Fruit fly (Drosophila melanogaster) whole organism, embryonic: Measurements from ENCODE around the gene Sgsf.

Experiments
- Atf-2 ChIP-seq: fragments of 200-800 bp; sonication (Bioruptor generic); optimal IDR thresholded peaks from 2 replicates; lab custom pipeline; 2016; ENCODE audit warnings: missing biosample characterization, missing genetic modification characterization
- Atf6 ChIP-seq: fragments of 200-800 bp; sonication (Bioruptor generic); IDR thresholded peaks from 2 replicates; pipeline ENCODE4 v1.3.6; 2022; ENCODE audit warnings: missing biosample characterization, missing genetic modification characterization
- B-H2 ChIP-seq: fragments of 200-800 bp; sonication (Bioruptor generic); optimal IDR thresholded peaks from 2 replicates; lab custom pipeline; 2018; ENCODE audit warnings: missing biosample characterization, mild to moderate bottlenecking, missing genetic modification characterization
- CG10565 ChIP-seq: fragments of 200-800 bp; sonication (Bioruptor generic); optimal IDR thresholded peaks from 3 replicates; lab custom pipeline; 2016; ENCODE audit warnings: missing biosample characterization, mild to moderate bottlenecking, missing genetic modification characterization
- CG13424 ChIP-seq: fragments of 200-800 bp; sonication (Bioruptor generic); optimal IDR thresholded peaks from 2 replicates; lab custom pipeline; 2019; ENCODE audit warnings: missing biosample characterization, mild to moderate bottlenecking, missing genetic modification characterization, moderate library complexity
- CG14710 ChIP-seq: fragments of 200-800 bp; sonication (Bioruptor generic); optimal IDR thresholded peaks from 3 replicates; lab custom pipeline; 2019; ENCODE audit warnings: missing biosample characterization, mild to moderate bottlenecking, missing genetic modification characterization, moderate library complexity
- CG1603 ChIP-seq: fragments of 200-800 bp; sonication (Bioruptor generic); optimal IDR thresholded peaks from 2 replicates; lab custom pipeline; 2019; ENCODE audit warnings: missing biosample characterization, mild to moderate bottlenecking, missing genetic modification characterization, moderate library complexity
- CG16813 ChIP-seq: fragments of 200-800 bp; sonication (Bioruptor generic); IDR thresholded peaks from 3 replicates; pipeline ENCODE4 v1.3.6; 2022; ENCODE audit warnings: missing biosample characterization, missing genetic modification characterization; ENCODE audit not compliant: partially characterized antibody
- CG2129 ChIP-seq: fragments of 200-800 bp; sonication (Bioruptor generic); IDR thresholded peaks from 2 replicates; pipeline ENCODE4 v1.3.6; 2022; ENCODE audit warnings: missing biosample characterization, missing genetic modification characterization; ENCODE audit not compliant: partially characterized antibody
- CG3281 ChIP-seq: fragments of 200-800 bp; sonication (Bioruptor generic); optimal IDR thresholded peaks from 3 replicates; lab custom pipeline; 2017; ENCODE audit warnings: missing biosample characterization, mild to moderate bottlenecking, missing genetic modification characterization
- CG34376 ChIP-seq: fragments of 200-800 bp; sonication (Bioruptor generic); optimal IDR thresholded peaks from 2 replicates; lab custom pipeline; 2018; ENCODE audit warnings: missing biosample characterization, mild to moderate bottlenecking, missing genetic modification characterization
- CG4328 ChIP-seq: fragments of 200-800 bp; sonication (Bioruptor generic); optimal IDR thresholded peaks from 3 replicates; lab custom pipeline; 2017; ENCODE audit warnings: missing biosample characterization, missing genetic modification reagents, missing genetic modification characterization
- CG6654 ChIP-seq: fragments of 200-800 bp; sonication (Bioruptor generic); optimal IDR thresholded peaks from 2 replicates; lab custom pipeline; 2017; ENCODE audit warnings: missing biosample characterization, mild to moderate bottlenecking, missing genetic modification characterization
- CG6689 ChIP-seq: fragments of 200-800 bp; sonication (Bioruptor generic); IDR thresholded peaks from 2 replicates; pipeline ENCODE4 v1.3.6; 2022; ENCODE audit warnings: missing biosample characterization, missing genetic modification characterization
- CG6765 ChIP-seq: fragments of 200-800 bp; sonication (Bioruptor generic); optimal IDR thresholded peaks from 3 replicates; lab custom pipeline; 2017; ENCODE audit warnings: missing biosample characterization, mild to moderate bottlenecking, missing genetic modification characterization
- CG8290 ChIP-seq, 3 experiments: fragments of 200-800 bp; sonication (Bioruptor generic); optimal IDR thresholded peaks; 2 replicates each; lab custom pipeline; 2016 to 2019; ENCODE audit warnings: missing biosample characterization in 3 of 3, missing genetic modification characterization in 3 of 3, mild to moderate bottlenecking in 2 of 3, moderate library complexity in 1 of 3
- CG8478 ChIP-seq: fragments of >200 bp; optimal IDR thresholded peaks from 2 replicates; lab custom pipeline; 2018
- CG9215 ChIP-seq: fragments of 200-800 bp; sonication (Bioruptor generic); IDR thresholded peaks from 2 replicates; pipeline ENCODE4 v1.3.6; 2022; ENCODE audit warnings: missing biosample characterization, missing genetic modification characterization
- Dfd ChIP-seq, 2 experiments: fragments of >200 bp; optimal IDR thresholded peaks; 2 replicates each; lab custom pipeline; 2017; ENCODE audit warnings: missing biosample characterization in 2 of 2, missing genetic modification characterization in 2 of 2
- E2f2 ChIP-seq: fragments of 200-800 bp; sonication (Bioruptor generic); IDR thresholded peaks from 2 replicates; pipeline ENCODE4 v1.3.6; 2022; ENCODE audit warnings: missing biosample characterization, missing genetic modification characterization
- Eip74EF ChIP-seq, 2 experiments: fragments of 200-800 bp in 1 of 2; fragments of >200 bp in 1 of 2; sonication (Bioruptor generic) in 1 of 2; optimal IDR thresholded peaks; 2 replicates each; lab custom pipeline; 2017 to 2019; ENCODE audit warnings: missing biosample characterization in 2 of 2, missing genetic modification characterization in 2 of 2, mild to moderate bottlenecking in 1 of 2, moderate library complexity in 1 of 2
- HLH54F ChIP-seq: fragments of 200-800 bp; sonication (Bioruptor generic); optimal IDR thresholded peaks from 3 replicates; lab custom pipeline; 2016; ENCODE audit warnings: missing biosample characterization, missing genetic modification characterization
- Hr51 ChIP-seq, 2 experiments: fragments of 200-800 bp; sonication (Bioruptor generic); optimal IDR thresholded peaks; 2 replicates in 1 of 2; 3 replicates in 1 of 2; lab custom pipeline; 2016 to 2018; ENCODE audit warnings: missing biosample characterization in 2 of 2, missing genetic modification characterization in 2 of 2, mild to moderate bottlenecking in 1 of 2, moderate library complexity in 1 of 2
- NC2β ChIP-seq: fragments of 200-800 bp; sonication (Bioruptor generic); optimal IDR thresholded peaks from 2 replicates; lab custom pipeline; 2016; ENCODE audit warnings: missing biosample characterization, missing genetic modification characterization
- NfI ChIP-seq: fragments of 200-800 bp; sonication (Bioruptor generic); optimal IDR thresholded peaks from 3 replicates; lab custom pipeline; 2018; ENCODE audit warnings: missing biosample characterization, mild to moderate bottlenecking, missing genetic modification characterization, moderate library complexity
- Pdp1 ChIP-seq, 2 experiments: fragments of 200-800 bp; sonication (Bioruptor generic); optimal IDR thresholded peaks; 3 replicates each; lab custom pipeline; 2016; ENCODE audit warnings: missing biosample characterization in 2 of 2, missing genetic modification characterization in 2 of 2, mild to moderate bottlenecking in 1 of 2, moderate library complexity in 1 of 2
- Side ChIP-seq: fragments of 200-800 bp; sonication (Bioruptor generic); optimal IDR thresholded peaks from 2 replicates; lab custom pipeline; 2016; ENCODE audit warnings: missing biosample characterization, missing genetic modification characterization
- Spps ChIP-seq: fragments of 200-800 bp; sonication (Bioruptor generic); optimal IDR thresholded peaks from 2 replicates; lab custom pipeline; 2018; ENCODE audit warnings: missing biosample characterization, mild to moderate bottlenecking, missing genetic modification characterization
- Taf1 ChIP-seq: fragments of 200-800 bp; sonication (Bioruptor generic); IDR thresholded peaks from 2 replicates; pipeline ENCODE4 v1.3.6; 2022; ENCODE audit warnings: missing biosample characterization, missing genetic modification characterization
- ab ChIP-seq: fragments of 200-800 bp; sonication (Bioruptor generic); optimal IDR thresholded peaks from 2 replicates; lab custom pipeline; 2016; ENCODE audit warnings: missing biosample characterization, missing genetic modification characterization
- ap ChIP-seq: fragments of 200-800 bp; sonication (Bioruptor generic); IDR thresholded peaks from 2 replicates; pipeline ENCODE4 v1.3.6; 2022; ENCODE audit warnings: missing biosample characterization, missing genetic modification characterization
- caup ChIP-seq: fragments of 200-800 bp; sonication (Bioruptor generic); optimal IDR thresholded peaks from 3 replicates; lab custom pipeline; 2017; ENCODE audit warnings: missing biosample characterization, mild to moderate bottlenecking, missing genetic modification characterization, moderate library complexity; ENCODE audit not compliant: severe bottlenecking
- ci ChIP-seq: fragments of 200-800 bp; sonication (Bioruptor generic); IDR thresholded peaks from 3 replicates; pipeline ENCODE4 v1.3.6; 2022; ENCODE audit warnings: missing biosample characterization, missing genetic modification characterization
- dimm ChIP-seq: fragments of 200-800 bp; sonication (Bioruptor generic); IDR thresholded peaks from 2 replicates; pipeline ENCODE4 v1.3.6; 2022; ENCODE audit warnings: missing biosample characterization, missing genetic modification characterization
- ems ChIP-seq: fragments of 200-800 bp; sonication (Bioruptor generic); optimal IDR thresholded peaks from 3 replicates; lab custom pipeline; 2016; ENCODE audit warnings: missing biosample characterization, missing genetic modification characterization
- gem ChIP-seq: fragments of 200-800 bp; sonication (Bioruptor generic); optimal IDR thresholded peaks from 2 replicates; lab custom pipeline; 2019; ENCODE audit warnings: missing biosample characterization, mild to moderate bottlenecking, missing genetic modification characterization, moderate library complexity
- jumu ChIP-seq: fragments of 200-800 bp; sonication (Bioruptor generic); optimal IDR thresholded peaks from 3 replicates; lab custom pipeline; 2016; ENCODE audit warnings: missing biosample characterization, missing genetic modification characterization
- ken ChIP-seq: fragments of 200-800 bp; sonication (Bioruptor generic); IDR thresholded peaks from 3 replicates; pipeline ENCODE4 v1.3.6; 2022; ENCODE audit warnings: missing biosample characterization, missing genetic modification characterization
- lmd ChIP-seq: fragments of 200-800 bp; sonication (Bioruptor generic); IDR thresholded peaks from 2 replicates; pipeline ENCODE4 v1.3.6; 2022; ENCODE audit warnings: missing biosample characterization, missing genetic modification characterization
- psq ChIP-seq: fragments of 200-800 bp; sonication (Bioruptor generic); optimal IDR thresholded peaks from 2 replicates; lab custom pipeline; 2017; ENCODE audit warnings: missing biosample characterization, missing genetic modification characterization
- row ChIP-seq: fragments of 200-800 bp; sonication (Bioruptor generic); IDR thresholded peaks from 3 replicates; pipeline ENCODE4 v1.3.6; 2022; ENCODE audit warnings: missing biosample characterization, missing genetic modification characterization
- stwl ChIP-seq: fragments of 200-800 bp; sonication (Bioruptor generic); optimal IDR thresholded peaks from 3 replicates; lab custom pipeline; 2018; ENCODE audit warnings: missing biosample characterization, mild to moderate bottlenecking, missing genetic modification characterization, moderate library complexity
- tap ChIP-seq: fragments of 200-800 bp; optimal IDR thresholded peaks from 3 replicates; lab custom pipeline; 2019; ENCODE audit warnings: missing biosample characterization, mild to moderate bottlenecking, missing genetic modification characterization, moderate library complexity
- tna ChIP-seq: fragments of 200-800 bp; sonication (Bioruptor generic); IDR thresholded peaks from 2 replicates; pipeline ENCODE4 v1.3.6; 2022; ENCODE audit warnings: missing biosample characterization, missing genetic modification characterization; ENCODE audit not compliant: partially characterized antibody
- trem ChIP-seq: fragments of 200-800 bp; optimal IDR thresholded peaks from 3 replicates; lab custom pipeline; 2019; ENCODE audit warnings: missing biosample characterization, mild to moderate bottlenecking, missing genetic modification characterization, moderate library complexity
- unc-4 ChIP-seq: fragments of 200-800 bp; sonication (Bioruptor generic); IDR thresholded peaks from 2 replicates; pipeline ENCODE4 v1.3.6; 2022; ENCODE audit warnings: missing biosample characterization, missing genetic modification characterization; ENCODE audit not compliant: partially characterized antibody
- wor ChIP-seq: fragments of 200-800 bp; sonication (Bioruptor generic); IDR thresholded peaks from 2 replicates; pipeline ENCODE4 v1.3.6; 2022; ENCODE audit warnings: missing biosample characterization, missing genetic modification characterization
- zen2 ChIP-seq: fragments of 200-800 bp; sonication (Bioruptor generic); IDR thresholded peaks from 3 replicates; pipeline ENCODE4 v1.3.6; 2022; ENCODE audit warnings: missing biosample characterization, missing genetic modification characterization; ENCODE audit not compliant: partially characterized antibody

Gene Sgsf

dm6 chr3R:12369135-12369792 lies 27.8 kb downstream of the Sgsf start, which contains the start of gene GstD1 (continued):
- TF ChIP-seq CG9215 (GFP tag; lab: Robert Waterston, UW) (0 out of 2 replicates have a peak, but pooled peaks have one; percentile 45), trem (tag; lab: Kevin White, UChicago) (peak; percentile 5), CG8478 (no peak), CG6654 (GFP tag; lab: Kevin White, UChicago) (peak; percentile 34), NfI (GFP tag; lab: Kevin White, UChicago) (peak; percentile 31), NC2β (GFP tag; lab: Kevin White, UChicago) (peak; percentile 38), Side (GFP tag; lab: Kevin White, UChicago) (peak; percentile 2), psq (GFP tag; lab: Kevin White, UChicago) (no peak), CG6765 (peak; percentile 37), tap (tag; lab: Kevin White, UChicago) (no peak), caup (peak; percentile 28), gem (tag; lab: Kevin White, UChicago) (peak; percentile 65), CG4328 (no peak), Taf1 (GFP tag; lab: Robert Waterston, UW) (no peak), ems (no peak), CG2129 (no peak), CG1603 (tag; lab: Kevin White, UChicago) (peak; percentile 6), Atf6 (peak; percentile 43; the same call in 1 of the 2 replicates), Spps (tag; lab: Kevin White, UChicago) (no peak), Eip74EF (GFP tag; optimal IDR thresholded peaks at IDR 0.05; lab: Kevin White, UChicago) (peak in 1 of 2 experiments; percentile 9), Pdp1 (GFP tag; optimal IDR thresholded peaks at IDR 0.05; lab: Kevin White, UChicago) (peak; percentile 32 to 45), Dfd (GFP tag; optimal IDR thresholded peaks at IDR 0.05; lab: Kevin White, UChicago) (no peak), ap (GFP tag; lab: Robert Waterston, UW) (no peak), lmd (GFP tag; lab: Robert Waterston, UW) (peak; percentile 47), zen2 (GFP tag; lab: Robert Waterston, UW) (peak; percentile 38; the same call in 1 of the 3 replicates), wor (GFP tag; lab: Robert Waterston, UW) (no peak), unc-4 (0 out of 2 replicates have a peak, but pooled peaks have one; percentile 18), CG16813 (GFP tag; lab: Robert Waterston, UW) (no peak), tna (GFP tag; lab: Robert Waterston, UW) (no peak), Hr51 (GFP tag; optimal IDR thresholded peaks at IDR 0.05; lab: Kevin White, UChicago) (peak in 1 of 2 experiments; percentile 41), CG10565 (no peak), jumu (GFP tag; lab: Kevin White, UChicago) (peak; percentile 39), ci (GFP tag; lab: Robert Waterston, UW) (peak; percentile 63; the same call in 2 of the 3 replicates), Atf-2 (no peak), HLH54F (no peak), ab (GFP tag; lab: Kevin White, UChicago) (peak; percentile 58), CG8290 (GFP tag; optimal IDR thresholded peaks at IDR 0.05; lab: Kevin White, UChicago) (no peak), CG8290 (tag; optimal IDR thresholded peaks at IDR 0.05; lab: Kevin White, UChicago) (peak in 1 of 2 experiments; percentile 34), row (GFP tag; lab: Robert Waterston, UW) (peak; percentile 64), CG6689 (no peak), CG34376 (GFP tag; lab: Kevin White, UChicago) (peak; percentile 53), stwl (tag; lab: Kevin White, UChicago) (no peak), ken (GFP tag; lab: Robert Waterston, UW) (no peak), CG14710 (tag; lab: Kevin White, UChicago) (no peak), dimm (GFP tag; lab: Robert Waterston, UW) (no peak), E2f2 (0 out of 2 replicates have a peak, but pooled peaks have one; percentile 25), CG3281 (GFP tag; lab: Kevin White, UChicago) (peak; percentile 58), CG13424 (tag; lab: Kevin White, UChicago) (peak; percentile 25), B-H2 (GFP tag; lab: Kevin White, UChicago) (peak; percentile 79)
